Fruit fly (Drosophila melanogaster) whole organism, embryonic: ENCODE data around the gene CG5191.

Experiments
- CG10147 ChIP-seq: fragments of 200-800 bp; sonication (Bioruptor generic); optimal IDR thresholded peaks from 2 replicates; lab custom pipeline; 2019; ENCODE audit warnings: missing biosample characterization, mild to moderate bottlenecking, missing genetic modification characterization, moderate library complexity
- CG10274 ChIP-seq: fragments of 200-800 bp; sonication (Bioruptor generic); optimal IDR thresholded peaks from 3 replicates; lab custom pipeline; 2017; ENCODE audit warnings: missing biosample characterization, mild to moderate bottlenecking, missing genetic modification characterization
- CG11085 ChIP-seq: fragments of 200-800 bp; sonication (Bioruptor generic); IDR thresholded peaks from 2 replicates; pipeline ENCODE4 v1.3.6; 2022; ENCODE audit warnings: missing biosample characterization, missing genetic modification characterization
- CG12071 ChIP-seq: fragments of 200-800 bp; sonication (Bioruptor generic); optimal IDR thresholded peaks from 3 replicates; lab custom pipeline; 2018; ENCODE audit warnings: missing biosample characterization, mild to moderate bottlenecking, missing genetic modification characterization
- CG12299 ChIP-seq: fragments of 200-800 bp; sonication (Bioruptor generic); optimal IDR thresholded peaks from 2 replicates; lab custom pipeline; 2018; ENCODE audit warnings: missing biosample characterization, mild to moderate bottlenecking, missing genetic modification characterization
- CG12391 ChIP-seq: fragments of 200-800 bp; sonication (Bioruptor generic); optimal IDR thresholded peaks from 3 replicates; lab custom pipeline; 2018; ENCODE audit warnings: missing biosample characterization, mild to moderate bottlenecking, missing genetic modification characterization, moderate library complexity
- CG15696 ChIP-seq: fragments of 200-800 bp; sonication (Bioruptor generic); optimal IDR thresholded peaks from 2 replicates; lab custom pipeline; 2019; ENCODE audit warnings: missing biosample characterization, mild to moderate bottlenecking, missing genetic modification characterization, moderate library complexity
- CG17186 ChIP-seq: fragments of 200-800 bp; sonication (Bioruptor generic); optimal IDR thresholded peaks from 3 replicates; lab custom pipeline; 2017; ENCODE audit warnings: missing biosample characterization, missing genetic modification reagents, missing genetic modification characterization
- CG17568 ChIP-seq: fragments of 200-800 bp; sonication (Bioruptor generic); optimal IDR thresholded peaks from 2 replicates; lab custom pipeline; 2018; ENCODE audit warnings: missing biosample characterization, mild to moderate bottlenecking, missing genetic modification characterization, moderate library complexity
- CG18011 ChIP-seq: fragments of 200-800 bp; sonication (Bioruptor generic); optimal IDR thresholded peaks from 2 replicates; lab custom pipeline; 2017; ENCODE audit warnings: missing biosample characterization, missing genetic modification characterization, mild to moderate bottlenecking, moderate library complexity, missing genotype
- CG18262 ChIP-seq: fragments of 200-800 bp; optimal IDR thresholded peaks from 3 replicates; lab custom pipeline; 2019; ENCODE audit warnings: missing biosample characterization, mild to moderate bottlenecking, missing genetic modification characterization, moderate library complexity
- CG33557 ChIP-seq: fragments of 200-800 bp; sonication (Bioruptor generic); optimal IDR thresholded peaks from 2 replicates; lab custom pipeline; 2019; ENCODE audit warnings: missing biosample characterization, mild to moderate bottlenecking, missing genetic modification characterization, moderate library complexity
- CG5180 ChIP-seq: fragments of 200-800 bp; sonication (Bioruptor generic); optimal IDR thresholded peaks from 3 replicates; lab custom pipeline; 2017; ENCODE audit warnings: missing biosample characterization, missing genetic modification characterization, mild to moderate bottlenecking, moderate library complexity, missing genetic modification reagents
- CG8359 ChIP-seq: fragments of 200-800 bp; sonication (Bioruptor generic); optimal IDR thresholded peaks from 2 replicates; lab custom pipeline; 2017; ENCODE audit warnings: missing biosample characterization, mild to moderate bottlenecking, missing genetic modification characterization, borderline replicate concordance
- Dll ChIP-seq: fragments of 200-800 bp; sonication (Bioruptor generic); IDR thresholded peaks from 4 replicates; pipeline ENCODE4 v1.3.6; 2022; ENCODE audit warnings: missing biosample characterization, missing genetic modification characterization; ENCODE audit not compliant: partially characterized antibody
- NC2β ChIP-seq: fragments of 200-800 bp; sonication (Bioruptor generic); optimal IDR thresholded peaks from 2 replicates; lab custom pipeline; 2016; ENCODE audit warnings: missing biosample characterization, missing genetic modification characterization
- NK7.1 ChIP-seq: fragments of 200-800 bp; sonication (Bioruptor generic); optimal IDR thresholded peaks from 3 replicates; lab custom pipeline; 2016; ENCODE audit warnings: missing biosample characterization, missing genetic modification characterization
- Neu2 ChIP-seq: fragments of 200-800 bp; sonication (Bioruptor generic); optimal IDR thresholded peaks from 3 replicates; lab custom pipeline; 2016; ENCODE audit warnings: missing biosample characterization, missing genetic modification characterization, borderline replicate concordance
- Oli ChIP-seq: fragments of 200-800 bp; sonication (Bioruptor generic); optimal IDR thresholded peaks from 2 replicates; lab custom pipeline; 2018; ENCODE audit warnings: missing biosample characterization, mild to moderate bottlenecking, missing genetic modification characterization, moderate library complexity
- Optix ChIP-seq: fragments of 200-800 bp; sonication (Bioruptor generic); IDR thresholded peaks from 3 replicates; pipeline ENCODE4 v1.3.6; 2022; ENCODE audit warnings: missing biosample characterization, missing genetic modification characterization
- Xrp1 ChIP-seq: fragments of 200-800 bp; sonication (Bioruptor generic); IDR thresholded peaks from 2 replicates; pipeline ENCODE4 v1.3.6; 2022; ENCODE audit warnings: missing biosample characterization, missing genetic modification characterization
- ash1 ChIP-seq: fragments of 200-800 bp; sonication (Bioruptor generic); optimal IDR thresholded peaks from 2 replicates; lab custom pipeline; 2018; ENCODE audit warnings: missing biosample characterization, mild to moderate bottlenecking, missing genetic modification characterization
- cg ChIP-seq: fragments of 200-800 bp; sonication (Bioruptor generic); optimal IDR thresholded peaks from 3 replicates; lab custom pipeline; 2019; ENCODE audit warnings: missing biosample characterization, mild to moderate bottlenecking, missing genetic modification characterization, moderate library complexity
- crp ChIP-seq, 2 experiments: fragments of 200-800 bp; sonication (Bioruptor generic); optimal IDR thresholded peaks; 2 replicates in 1 of 2; 3 replicates in 1 of 2; lab custom pipeline; 2017; ENCODE audit warnings: missing biosample characterization in 2 of 2, missing genetic modification characterization in 2 of 2, mild to moderate bottlenecking in 1 of 2, moderate library complexity in 1 of 2
- fu2 ChIP-seq: fragments of 200-800 bp; sonication (Bioruptor generic); optimal IDR thresholded peaks from 2 replicates; lab custom pipeline; 2016; ENCODE audit warnings: missing biosample characterization, missing genetic modification characterization
- gcm2 ChIP-seq: fragments of 200-800 bp; sonication (Bioruptor generic); optimal IDR thresholded peaks from 2 replicates; lab custom pipeline; 2016; ENCODE audit warnings: missing biosample characterization, missing genetic modification characterization
- gem ChIP-seq: fragments of 200-800 bp; sonication (Bioruptor generic); optimal IDR thresholded peaks from 2 replicates; lab custom pipeline; 2019; ENCODE audit warnings: missing biosample characterization, mild to moderate bottlenecking, missing genetic modification characterization, moderate library complexity
- hb ChIP-seq: fragments of 200-800 bp; sonication (Bioruptor generic); IDR thresholded peaks from 3 replicates; pipeline ENCODE4 v1.3.6; 2022; ENCODE audit warnings: missing biosample characterization, missing genetic modification characterization; ENCODE audit not compliant: partially characterized antibody
- knrl ChIP-seq: fragments of 200-800 bp; sonication (Bioruptor generic); IDR thresholded peaks from 3 replicates; pipeline ENCODE4 v1.3.6; 2022; ENCODE audit warnings: missing biosample characterization, missing genetic modification characterization; ENCODE audit not compliant: partially characterized antibody
- lab ChIP-seq: fragments of 200-800 bp; sonication (Bioruptor generic); optimal IDR thresholded peaks from 3 replicates; lab custom pipeline; 2017; ENCODE audit warnings: missing biosample characterization, missing genetic modification characterization, mild to moderate bottlenecking, moderate library complexity, missing genetic modification reagents
- lilli ChIP-seq: fragments of 200-800 bp; sonication (Bioruptor generic); optimal IDR thresholded peaks from 3 replicates; lab custom pipeline; 2016; ENCODE audit warnings: missing biosample characterization, missing genetic modification characterization
- nerfin-1 ChIP-seq: fragments of 200-800 bp; sonication (Bioruptor generic); optimal IDR thresholded peaks from 3 replicates; lab custom pipeline; 2019; ENCODE audit warnings: missing biosample characterization, mild to moderate bottlenecking, missing genetic modification characterization, moderate library complexity
- otp ChIP-seq: fragments of 200-800 bp; sonication (Bioruptor generic); IDR thresholded peaks from 3 replicates; pipeline ENCODE4, ENCODE4 v1.3.6; 2022; ENCODE audit warnings: missing biosample characterization, missing genetic modification characterization
- p53 ChIP-seq: fragments of 200-800 bp; sonication (Bioruptor generic); optimal IDR thresholded peaks from 2 replicates; lab custom pipeline; 2016; ENCODE audit warnings: missing biosample characterization, missing genetic modification characterization
- pb ChIP-seq: fragments of 200-800 bp; sonication (Bioruptor generic); optimal IDR thresholded peaks from 3 replicates; lab custom pipeline; 2016; ENCODE audit warnings: missing biosample characterization, missing genetic modification characterization
- ranshi ChIP-seq: fragments of 200-800 bp; sonication (Bioruptor generic); IDR thresholded peaks from 2 replicates; pipeline ENCODE4 v1.3.6; 2022; ENCODE audit warnings: missing biosample characterization, missing genetic modification characterization
- run ChIP-seq: fragments of 200-800 bp; sonication (Bioruptor generic); optimal IDR thresholded peaks from 3 replicates; lab custom pipeline; 2018; ENCODE audit warnings: missing biosample characterization, mild to moderate bottlenecking, missing genetic modification characterization
- sens-2 ChIP-seq: fragments of 200-800 bp; sonication (Bioruptor generic); IDR thresholded peaks from 2 replicates; pipeline ENCODE4 v1.3.6; 2022; ENCODE audit warnings: missing biosample characterization, missing genetic modification characterization
- seq ChIP-seq: fragments of 200-800 bp; sonication (Bioruptor generic); IDR thresholded peaks from 2 replicates; pipeline ENCODE4 v1.3.6; 2022; ENCODE audit warnings: missing biosample characterization, missing genetic modification characterization
- sqz ChIP-seq: fragments of 200-800 bp; sonication (Bioruptor generic); optimal IDR thresholded peaks from 3 replicates; lab custom pipeline; 2018; ENCODE audit warnings: missing biosample characterization, mild to moderate bottlenecking, missing genetic modification characterization
- sr ChIP-seq: fragments of 200-800 bp; sonication (Bioruptor generic); IDR thresholded peaks from 3 replicates; pipeline ENCODE4 v1.3.6; 2022; ENCODE audit warnings: missing biosample characterization, missing genetic modification characterization
- sug ChIP-seq: fragments of 200-800 bp; optimal IDR thresholded peaks from 2 replicates; lab custom pipeline; 2019; ENCODE audit warnings: missing biosample characterization, mild to moderate bottlenecking, missing genetic modification characterization, moderate library complexity
- tll ChIP-seq, 2 experiments: fragments of 200-800 bp in 1 of 2; fragments of >200 bp in 1 of 2; sonication (Bioruptor generic) in 1 of 2; optimal IDR thresholded peaks; 2 replicates each; lab custom pipeline; 2017 to 2019; ENCODE audit warnings: missing biosample characterization in 2 of 2, missing genetic modification characterization in 2 of 2, mild to moderate bottlenecking in 1 of 2, moderate library complexity in 1 of 2
- tna ChIP-seq: fragments of 200-800 bp; sonication (Bioruptor generic); IDR thresholded peaks from 2 replicates; pipeline ENCODE4 v1.3.6; 2022; ENCODE audit warnings: missing biosample characterization, missing genetic modification characterization; ENCODE audit not compliant: partially characterized antibody
- vfl ChIP-seq: fragments of 200-800 bp; sonication (Bioruptor generic); optimal IDR thresholded peaks from 2 replicates; lab custom pipeline; 2016; ENCODE audit warnings: missing biosample characterization, missing genetic modification characterization
- zf30C ChIP-seq: fragments of 200-800 bp; sonication (Bioruptor generic); optimal IDR thresholded peaks from 3 replicates; lab custom pipeline; 2018; ENCODE audit warnings: missing biosample characterization, mild to moderate bottlenecking, missing genetic modification characterization
- zfh1 ChIP-seq: fragments of 200-800 bp; sonication (Bioruptor generic); IDR thresholded peaks from 3 replicates; pipeline ENCODE4 v1.3.6; 2022; ENCODE audit warnings: missing biosample characterization, missing genetic modification characterization

Gene CG5191

DNA sequence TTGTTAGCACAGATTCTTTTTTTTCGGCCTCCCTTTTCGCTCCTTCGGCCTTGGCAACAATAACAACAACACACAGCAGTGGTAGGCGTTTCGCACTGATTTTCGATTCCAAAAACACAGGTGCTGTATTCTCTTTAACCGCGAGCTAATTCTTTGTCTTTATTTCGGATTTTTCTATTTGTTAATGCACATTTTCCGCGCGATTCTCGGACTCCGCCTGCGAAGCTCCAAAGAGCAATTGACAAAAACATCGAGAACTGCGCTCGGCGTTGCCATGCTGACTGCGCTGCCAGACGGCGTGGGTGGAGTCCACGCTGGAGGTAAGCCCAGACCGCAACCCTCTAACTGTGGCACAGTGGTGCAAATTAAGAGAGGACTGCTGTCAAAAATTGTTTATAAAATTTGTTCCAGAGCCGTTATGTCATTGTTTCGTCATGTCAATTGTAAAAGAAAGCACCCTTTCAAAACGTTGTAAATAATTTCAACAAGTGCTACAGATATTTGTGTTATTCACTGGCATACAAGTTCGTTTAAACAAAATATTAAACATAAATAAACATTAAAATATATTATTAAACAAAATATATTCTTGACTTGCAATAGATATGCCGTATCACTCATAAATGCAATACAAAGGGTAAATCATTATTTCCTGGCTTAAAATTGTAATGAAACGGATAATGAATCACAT, 3.1 kb upstream of the CG5191 start, which contains the start of the genes DPCoAC and CG5180 (continued):
- TF ChIP-seq CG8359 (GFP tag; lab: Kevin White, UChicago) (no peak), CG15696 (tag; lab: Kevin White, UChicago) (peak; percentile 42), fu2 (GFP tag; lab: Kevin White, UChicago) (peak; percentile 62), crp (GFP tag; optimal IDR thresholded peaks at IDR 0.05; lab: Kevin White, UChicago) (peak in 1 of 2 experiments; percentile 36), run (tag; lab: Kevin White, UChicago) (no peak), vfl (GFP tag; lab: Kevin White, UChicago) (peak; percentile 48), ash1 (GFP tag; lab: Kevin White, UChicago) (peak; percentile 71), Neu2 (GFP tag; lab: Kevin White, UChicago) (no peak), ranshi (GFP tag; lab: Robert Waterston, UW) (peak; percentile 70; the same call in 1 of the 2 replicates), lilli (GFP tag; lab: Kevin White, UChicago) (peak; percentile 77), CG33557 (GFP tag; lab: Kevin White, UChicago) (peak; percentile 16), CG10147 (peak; percentile 38), NK7.1 (GFP tag; lab: Kevin White, UChicago) (no peak), sr (peak; percentile 78), NC2β (GFP tag; lab: Kevin White, UChicago) (peak; percentile 30), hb (GFP tag; lab: Robert Waterston, UW) (peak; percentile 65; the same call in 2 of the 3 replicates), CG12299 (peak; percentile 60), nerfin-1 (tag; lab: Kevin White, UChicago) (peak; percentile 14), cg (peak; percentile 56), CG11085 (GFP tag; lab: Robert Waterston, UW) (peak; percentile 72), CG12071 (no peak), Dll (no peak), zf30C (GFP tag; lab: Kevin White, UChicago) (peak; percentile 7), tna (0 out of 2 replicates have a peak, but pooled peaks have one; percentile 39), sug (tag; lab: Kevin White, UChicago) (peak; percentile 68), p53 (peak; percentile 6), CG17186 (GFP tag; lab: Kevin White, UChicago) (peak; percentile 71), tll (GFP tag; optimal IDR thresholded peaks at IDR 0.05; lab: Kevin White, UChicago) (peak in 1 of 2 experiments; percentile 12), CG10274 (GFP tag; lab: Kevin White, UChicago) (no peak), zfh1 (GFP tag; lab: Robert Waterston, UW) (peak; percentile 78; the same call in 2 of the 3 replicates), CG17568 (GFP tag; lab: Kevin White, UChicago) (peak; percentile 6), Oli (tag; lab: Kevin White, UChicago) (peak; percentile 46), CG5180 (GFP tag; lab: Kevin White, UChicago) (peak; percentile 51), CG18262 (tag; lab: Kevin White, UChicago) (peak; percentile 59), Optix (GFP tag; lab: Robert Waterston, UW) (peak; percentile 52; the same call in 1 of the 3 replicates), seq (peak; percentile 40; the same call in 1 of the 2 replicates), CG18011 (GFP tag; lab: Kevin White, UChicago) (no peak), pb (peak; percentile 49), gem (peak; percentile 56), lab (GFP tag; lab: Kevin White, UChicago) (peak; percentile 68), sens-2 (no peak), knrl (peak; percentile 48), Xrp1 (GFP tag; lab: Robert Waterston, UW) (peak; percentile 57), otp (GFP tag; lab: Robert Waterston, UW) (0 out of 3 replicates have a peak, but pooled peaks have one; percentile 48), gcm2 (GFP tag; lab: Kevin White, UChicago) (no peak), sqz (GFP tag; lab: Kevin White, UChicago) (no peak), CG12391 (tag; lab: Kevin White, UChicago) (peak; percentile 60)
